Fruit fly (Drosophila melanogaster) whole organism, embryonic: ENCODE data around the gene GstO3.

Source experiments
- Abd-B ChIP-seq: fragments of 200-800 bp; sonication (Bioruptor generic); optimal IDR thresholded peaks from 2 replicates; lab custom pipeline; 2018; ENCODE audit warnings: missing biosample characterization, mild to moderate bottlenecking, missing genetic modification characterization, moderate library complexity
- Atf6 ChIP-seq: fragments of 200-800 bp; sonication (Bioruptor generic); IDR thresholded peaks from 2 replicates; pipeline ENCODE4 v1.3.6; 2022; ENCODE audit warnings: missing biosample characterization, missing genetic modification characterization
- B-H2 ChIP-seq: fragments of 200-800 bp; sonication (Bioruptor generic); optimal IDR thresholded peaks from 2 replicates; lab custom pipeline; 2018; ENCODE audit warnings: missing biosample characterization, mild to moderate bottlenecking, missing genetic modification characterization
- Bdp1 ChIP-seq: fragments of 200-800 bp; sonication (Bioruptor generic); optimal IDR thresholded peaks from 3 replicates; lab custom pipeline; 2016; ENCODE audit warnings: missing biosample characterization, missing genetic modification characterization
- CG1024 ChIP-seq: fragments of 200-800 bp; sonication (Bioruptor generic); IDR thresholded peaks from 2 replicates; pipeline ENCODE4 v1.3.6; 2022; ENCODE audit warnings: missing biosample characterization, missing genetic modification characterization
- CG10543 ChIP-seq: fragments of 200-800 bp; sonication (Bioruptor generic); optimal IDR thresholded peaks from 3 replicates; lab custom pipeline; 2017; ENCODE audit warnings: missing biosample characterization, mild to moderate bottlenecking, missing genetic modification characterization, moderate library complexity
- CG10959 ChIP-seq: fragments of 200-800 bp; sonication (Bioruptor generic); IDR thresholded peaks from 2 replicates; pipeline ENCODE4 v1.3.6; 2022; ENCODE audit warnings: missing biosample characterization, missing genetic modification characterization
- CG12744 ChIP-seq: fragments of 200-800 bp; sonication (Bioruptor generic); optimal IDR thresholded peaks from 2 replicates; lab custom pipeline; 2016; ENCODE audit warnings: missing biosample characterization, missing genetic modification characterization
- CG14441 ChIP-seq: fragments of 200-800 bp; sonication (Bioruptor generic); IDR thresholded peaks from 2 replicates; pipeline ENCODE4 v1.3.6; 2022; ENCODE audit warnings: missing biosample characterization, missing genetic modification characterization
- CG14710 ChIP-seq: fragments of 200-800 bp; sonication (Bioruptor generic); optimal IDR thresholded peaks from 3 replicates; lab custom pipeline; 2019; ENCODE audit warnings: missing biosample characterization, mild to moderate bottlenecking, missing genetic modification characterization, moderate library complexity
- CG14965 ChIP-seq: fragments of 200-800 bp; sonication (Bioruptor generic); optimal IDR thresholded peaks from 2 replicates; lab custom pipeline; 2016; ENCODE audit warnings: missing biosample characterization, missing genetic modification characterization, borderline replicate concordance
- CG15011 ChIP-seq: fragments of 200-800 bp; sonication (Bioruptor generic); optimal IDR thresholded peaks from 3 replicates; lab custom pipeline; 2018; ENCODE audit warnings: missing biosample characterization, mild to moderate bottlenecking, missing genetic modification characterization
- CG15696 ChIP-seq: fragments of 200-800 bp; sonication (Bioruptor generic); optimal IDR thresholded peaks from 2 replicates; lab custom pipeline; 2019; ENCODE audit warnings: missing biosample characterization, mild to moderate bottlenecking, missing genetic modification characterization, moderate library complexity
- CG17186 ChIP-seq: fragments of 200-800 bp; sonication (Bioruptor generic); optimal IDR thresholded peaks from 3 replicates; lab custom pipeline; 2017; ENCODE audit warnings: missing biosample characterization, missing genetic modification reagents, missing genetic modification characterization
- CG31441 ChIP-seq: fragments of 200-800 bp; sonication (Bioruptor generic); IDR thresholded peaks from 2 replicates; pipeline ENCODE4 v1.3.6; 2022; ENCODE audit warnings: missing biosample characterization, missing genetic modification characterization
- CG33557 ChIP-seq: fragments of 200-800 bp; sonication (Bioruptor generic); optimal IDR thresholded peaks from 2 replicates; lab custom pipeline; 2019; ENCODE audit warnings: missing biosample characterization, mild to moderate bottlenecking, missing genetic modification characterization, moderate library complexity
- CG4404 ChIP-seq: fragments of 200-800 bp; sonication (Bioruptor generic); IDR thresholded peaks from 2 replicates; pipeline ENCODE4 v1.3.6; 2022; ENCODE audit warnings: missing biosample characterization, missing genetic modification characterization
- CG4820 ChIP-seq: fragments of 200-800 bp; sonication (Bioruptor generic); optimal IDR thresholded peaks from 3 replicates; lab custom pipeline; 2016; ENCODE audit warnings: missing biosample characterization, missing genetic modification characterization
- CG6813 ChIP-seq: fragments of 200-800 bp; sonication (Bioruptor generic); optimal IDR thresholded peaks from 2 replicates; lab custom pipeline; 2017; ENCODE audit warnings: missing biosample characterization, missing genetic modification characterization, mild to moderate bottlenecking, moderate library complexity, missing genetic modification reagents
- CG7372 ChIP-seq: fragments of 200-800 bp; sonication (Bioruptor generic); IDR thresholded peaks from 2 replicates; pipeline ENCODE4 v1.3.6; 2022; ENCODE audit warnings: missing biosample characterization, missing genetic modification characterization
- CG7745 ChIP-seq: fragments of 200-800 bp; sonication (Bioruptor generic); optimal IDR thresholded peaks from 2 replicates; lab custom pipeline; 2018; ENCODE audit warnings: missing biosample characterization, mild to moderate bottlenecking, missing genetic modification characterization, moderate library complexity
- Camta ChIP-seq: fragments of 200-800 bp; sonication (Bioruptor generic); optimal IDR thresholded peaks from 2 replicates; lab custom pipeline; 2016; ENCODE audit warnings: missing biosample characterization, missing genetic modification characterization
- Dfd ChIP-seq, 2 experiments: fragments of >200 bp; optimal IDR thresholded peaks; 2 replicates each; lab custom pipeline; 2017; ENCODE audit warnings: missing biosample characterization in 2 of 2, missing genetic modification characterization in 2 of 2
- Drgx ChIP-seq: fragments of 200-800 bp; sonication (Bioruptor generic); IDR thresholded peaks from 2 replicates; pipeline ENCODE4 v1.3.6; 2022; ENCODE audit warnings: missing biosample characterization, missing genetic modification characterization
- E2f2 ChIP-seq: fragments of 200-800 bp; sonication (Bioruptor generic); IDR thresholded peaks from 2 replicates; pipeline ENCODE4 v1.3.6; 2022; ENCODE audit warnings: missing biosample characterization, missing genetic modification characterization
- Hmr ChIP-seq: fragments of 200-800 bp; sonication (Bioruptor generic); optimal IDR thresholded peaks from 3 replicates; lab custom pipeline; 2017; ENCODE audit warnings: mild to moderate bottlenecking, missing biosample characterization, missing genetic modification reagents, missing genetic modification characterization
- Nf-YC ChIP-seq: fragments of 200-800 bp; optimal IDR thresholded peaks from 3 replicates; lab custom pipeline; 2019; ENCODE audit warnings: missing biosample characterization, mild to moderate bottlenecking, missing genetic modification characterization, moderate library complexity
- NfI ChIP-seq: fragments of 200-800 bp; sonication (Bioruptor generic); optimal IDR thresholded peaks from 3 replicates; lab custom pipeline; 2018; ENCODE audit warnings: missing biosample characterization, mild to moderate bottlenecking, missing genetic modification characterization, moderate library complexity
- Opbp ChIP-seq: fragments of 200-800 bp; sonication (Bioruptor generic); IDR thresholded peaks from 3 replicates; pipeline ENCODE4 v1.3.6; 2022; ENCODE audit warnings: missing biosample characterization, missing genetic modification characterization; ENCODE audit not compliant: partially characterized antibody
- Tbp ChIP-seq: fragments of >200 bp; optimal IDR thresholded peaks from 2 replicates; lab custom pipeline; 2018; ENCODE audit warnings: missing biosample characterization, missing genetic modification characterization
- ase ChIP-seq: fragments of 200-800 bp; sonication (Bioruptor generic); IDR thresholded peaks from 3 replicates; pipeline ENCODE4 v1.3.6; 2022; ENCODE audit warnings: missing biosample characterization, missing genetic modification characterization
- bbx ChIP-seq: fragments of 200-800 bp; sonication (Bioruptor generic); IDR thresholded peaks from 2 replicates; pipeline ENCODE4 v1.3.6; 2022; ENCODE audit warnings: missing biosample characterization, missing genetic modification characterization; ENCODE audit not compliant: partially characterized antibody
- chif ChIP-seq, 2 experiments: fragments of 200-800 bp; sonication (Bioruptor generic); optimal IDR thresholded peaks; 3 replicates each; lab custom pipeline; 2016; ENCODE audit warnings: missing biosample characterization in 2 of 2, missing genetic modification characterization in 2 of 2
- chinmo ChIP-seq: fragments of 200-800 bp; sonication (Bioruptor generic); IDR thresholded peaks from 4 replicates; pipeline ENCODE4 v1.3.6; 2022; ENCODE audit warnings: missing biosample characterization, missing genetic modification characterization; ENCODE audit not compliant: partially characterized antibody
- croc ChIP-seq: fragments of 200-800 bp; sonication (Bioruptor generic); conservative IDR thresholded peaks from 3 replicates; pipeline ENCODE4 v1.3.6; 2022; ENCODE audit warnings: missing biosample characterization, missing genetic modification characterization
- dan ChIP-seq: fragments of 200-800 bp; sonication (Bioruptor generic); IDR thresholded peaks from 2 replicates; pipeline ENCODE4 v1.3.6; 2022; ENCODE audit warnings: missing biosample characterization, missing genetic modification characterization
- grau ChIP-seq: fragments of 200-800 bp; optimal IDR thresholded peaks from 3 replicates; lab custom pipeline; 2019; ENCODE audit warnings: missing biosample characterization, mild to moderate bottlenecking, missing genetic modification characterization, moderate library complexity
- h ChIP-seq: fragments of >200 bp; optimal IDR thresholded peaks from 2 replicates; lab custom pipeline; 2017
- her ChIP-seq: fragments of 200-800 bp; sonication (Bioruptor generic); optimal IDR thresholded peaks from 2 replicates; lab custom pipeline; 2016; ENCODE audit warnings: missing biosample characterization, missing genetic modification characterization
- klu ChIP-seq: fragments of 200-800 bp; sonication (Bioruptor generic); IDR thresholded peaks from 2 replicates; pipeline ENCODE4 v1.3.6; 2022; ENCODE audit warnings: missing biosample characterization, missing genetic modification characterization
- knrl ChIP-seq: fragments of 200-800 bp; sonication (Bioruptor generic); IDR thresholded peaks from 3 replicates; pipeline ENCODE4 v1.3.6; 2022; ENCODE audit warnings: missing biosample characterization, missing genetic modification characterization; ENCODE audit not compliant: partially characterized antibody
- odd ChIP-seq: fragments of 200-800 bp; sonication (Bioruptor generic); optimal IDR thresholded peaks from 2 replicates; lab custom pipeline; 2017; ENCODE audit warnings: missing biosample characterization, mild to moderate bottlenecking, missing genetic modification characterization
- pzg ChIP-seq: fragments of 200-800 bp; sonication (Bioruptor generic); optimal IDR thresholded peaks from 3 replicates; lab custom pipeline; 2018; ENCODE audit warnings: missing biosample characterization, mild to moderate bottlenecking, missing genetic modification characterization, moderate library complexity
- sim ChIP-seq: fragments of 200-800 bp; sonication (Bioruptor generic); IDR thresholded peaks from 2 replicates; pipeline ENCODE4 v1.3.6; 2022; ENCODE audit warnings: missing biosample characterization, missing genetic modification characterization
- sob ChIP-seq: fragments of 200-800 bp; sonication (Bioruptor generic); IDR thresholded peaks from 2 replicates; pipeline ENCODE4 v1.3.6; 2022; ENCODE audit warnings: missing biosample characterization, missing genetic modification characterization
- twi ChIP-seq: fragments of 200-800 bp; optimal IDR thresholded peaks from 2 replicates; lab custom pipeline; 2019; ENCODE audit warnings: missing biosample characterization, mild to moderate bottlenecking, missing genetic modification characterization, moderate library complexity
- wdn ChIP-seq: fragments of 200-800 bp; sonication (Bioruptor generic); IDR thresholded peaks from 2 replicates; pipeline ENCODE4 v1.3.6; 2022; ENCODE audit warnings: missing biosample characterization, missing genetic modification characterization
- wek ChIP-seq: fragments of 200-800 bp; sonication (Bioruptor generic); optimal IDR thresholded peaks from 3 replicates; lab custom pipeline; 2018; ENCODE audit warnings: missing biosample characterization, mild to moderate bottlenecking, missing genetic modification characterization, moderate library complexity
- yki ChIP-seq: fragments of >200 bp; optimal IDR thresholded peaks from 3 replicates; lab custom pipeline; 2018
- zfh1 ChIP-seq: fragments of 200-800 bp; sonication (Bioruptor generic); IDR thresholded peaks from 3 replicates; pipeline ENCODE4 v1.3.6; 2022; ENCODE audit warnings: missing biosample characterization, missing genetic modification characterization

Gene GstO3

dm6 chr3L:8525691-8526421 is 7.2 kb downstream of the GstO3 start (continued):
- no peak for TF ChIP-seq ase (GFP tag; lab: Robert Waterston, UW)
- TF ChIP-seq pzg = no peak
- TF ChIP-seq CG7372 (GFP tag; lab: Robert Waterston, UW) = no peak
- peak; percentile 38 for TF ChIP-seq CG15696
- TF ChIP-seq CG10959 (GFP tag; lab: Robert Waterston, UW) = no peak
- peak; percentile 32 for TF ChIP-seq wek
- TF ChIP-seq CG12744 (GFP tag; lab: Kevin White, UChicago) = peak; percentile 40
- peak; percentile 25 for TF ChIP-seq odd
- no peak for TF ChIP-seq CG1024
- TF ChIP-seq CG14965 (GFP tag; lab: Kevin White, UChicago) = no peak
- TF ChIP-seq Camta (GFP tag; lab: Kevin White, UChicago) = no peak
- TF ChIP-seq chinmo (GFP tag; lab: Robert Waterston, UW) = 0 out of 4 replicates have a peak, but pooled peaks have one; percentile 7
- TF ChIP-seq chif (GFP tag; optimal IDR thresholded peaks at IDR 0.05; lab: Kevin White, UChicago) = no peak
- peak; percentile 13 for TF ChIP-seq NfI (GFP tag; lab: Kevin White, UChicago)
- no peak for TF ChIP-seq bbx (GFP tag; lab: Robert Waterston, UW)
- 0 out of 2 replicates have a peak, but pooled peaks have one; percentile 6 for TF ChIP-seq CG14441
- no peak for TF ChIP-seq sim (GFP tag; lab: Robert Waterston, UW)
- TF ChIP-seq Dfd (GFP tag; optimal IDR thresholded peaks at IDR 0.05; lab: Kevin White, UChicago) = no peak
- no peak for TF ChIP-seq B-H2
- no peak for TF ChIP-seq Drgx (GFP tag; lab: Robert Waterston, UW)
- no peak for TF ChIP-seq croc (GFP tag; lab: Robert Waterston, UW)
- TF ChIP-seq h = no peak
- peak; percentile 59 for TF ChIP-seq Hmr (GFP tag; lab: Kevin White, UChicago)
- no peak for TF ChIP-seq knrl (GFP tag; lab: Robert Waterston, UW)
- peak; percentile 6 for TF ChIP-seq CG4820 (GFP tag; lab: Kevin White, UChicago)
- peak; percentile 39; the same call in 1 of the 2 replicates for TF ChIP-seq sob
- TF ChIP-seq E2f2 = no peak
- TF ChIP-seq Nf-YC (tag; lab: Kevin White, UChicago) = peak; percentile 31
- no peak for TF ChIP-seq CG17186 (GFP tag; lab: Kevin White, UChicago)
- TF ChIP-seq CG15011 (GFP tag; lab: Kevin White, UChicago) = peak; percentile 48
- no peak for TF ChIP-seq Tbp (GFP tag; lab: Kevin White, UChicago)
- no peak for TF ChIP-seq CG7745 (tag; lab: Kevin White, UChicago)
- no peak for TF ChIP-seq Bdp1 (GFP tag; lab: Kevin White, UChicago)
- no peak for TF ChIP-seq Opbp
- TF ChIP-seq Atf6 (GFP tag; lab: Robert Waterston, UW) = 0 out of 2 replicates have a peak, but pooled peaks have one; percentile 46
- peak; percentile 15 for TF ChIP-seq Abd-B (GFP tag; lab: Kevin White, UChicago)
- TF ChIP-seq her (GFP tag; lab: Kevin White, UChicago) = peak; percentile 26
- no peak for TF ChIP-seq CG33557 (GFP tag; lab: Kevin White, UChicago)
- peak; percentile 66 for TF ChIP-seq CG10543 (GFP tag; lab: Kevin White, UChicago)
- no peak for TF ChIP-seq dan (GFP tag; lab: Robert Waterston, UW)
- TF ChIP-seq yki = no peak
- peak; percentile 62 for TF ChIP-seq grau (tag; lab: Kevin White, UChicago)
- TF ChIP-seq CG14710 (tag; lab: Kevin White, UChicago) = no peak
- no peak for TF ChIP-seq twi
- TF ChIP-seq klu (GFP tag; lab: Robert Waterston, UW) = no peak
- TF ChIP-seq zfh1 (GFP tag; lab: Robert Waterston, UW) = no peak
- TF ChIP-seq CG31441 = 0 out of 2 replicates have a peak, but pooled peaks have one; percentile 26
- no peak for TF ChIP-seq CG4404
- peak; percentile 17 for TF ChIP-seq CG6813
- no peak for TF ChIP-seq wdn
